Worm (Caenorhabditis elegans) whole organism, L4/young adult: Measurements from ENCODE around the gene ZC53.2.

Source experiments
- W03F9.2 ChIP-seq: fragments of 150-350 bp; optimal IDR thresholded peaks from 2 replicates; lab custom pipeline; 2014; ENCODE audit warnings: missing biosample characterization, missing genetic modification characterization
- dao-5 ChIP-seq: sonication (generic microtip); optimal IDR thresholded peaks from 2 replicates; lab custom pipeline; 2016; ENCODE audit warnings: missing genotype, missing genetic modification characterization, moderate library complexity, missing compliant biosample characterization
- him-1 ChIP-seq: sonication (generic microtip); optimal IDR thresholded peaks from 2 replicates; lab custom pipeline; 2016; ENCODE audit warnings: missing genotype, missing genetic modification reagents, missing genetic modification characterization, missing compliant biosample characterization

DNA sequence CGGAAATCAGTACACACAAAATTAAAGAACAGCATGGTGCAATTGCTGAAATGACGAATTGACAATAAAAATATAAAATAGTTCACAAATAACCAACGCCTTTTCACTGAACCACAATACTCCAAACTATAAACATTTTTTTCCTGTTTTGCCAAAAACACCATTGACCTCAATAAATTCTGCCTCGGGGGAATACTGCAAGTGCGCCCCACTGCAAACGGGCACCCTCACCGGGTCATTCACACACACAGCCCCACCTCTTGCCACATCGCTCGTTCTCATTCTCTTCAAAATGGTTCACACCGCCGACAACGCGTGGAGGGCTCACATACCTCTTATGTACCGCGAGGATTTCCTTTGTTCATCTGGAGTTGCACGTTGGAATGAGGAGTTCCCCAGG lies 9.0 kb downstream of the ZC53.2 start, which contains the start of gene rgs-9:
- TF ChIP-seq dao-5 (tag; lab: Kevin White, UChicago) = no peak
- TF ChIP-seq him-1 (tag; lab: Kevin White, UChicago) = no peak
- no peak for TF ChIP-seq W03F9.2 (tag; lab: Kevin White, UChicago)
